Worm (Caenorhabditis elegans): ENCODE data around the gene hlh-27.

- no peak for TF ChIP-seq nhr-237 (tag; optimal IDR thresholded peaks at IDR 0.05)
- no peak for TF ChIP-seq ama-1 (optimal IDR thresholded peaks at IDR 0.05)
- no peak for TF ChIP-seq ZK546.5 (tag; optimal IDR thresholded peaks at IDR 0.05)
- TF ChIP-seq snpc-4 (tag; optimal IDR thresholded peaks at IDR 0.05), result no peak
- TF ChIP-seq R02D3.7 (tag; optimal IDR thresholded peaks at IDR 0.05), result no peak
- no peak for TF ChIP-seq unc-39 (tag; optimal IDR thresholded peaks at IDR 0.05)
- TF ChIP-seq ztf-11 (tag; optimal IDR thresholded peaks at IDR 0.05), result no peak
- no peak for TF ChIP-seq C34F6.9 (tag; optimal IDR thresholded peaks at IDR 0.05)
- TF ChIP-seq lin-13 (GFP tag; optimal IDR thresholded peaks at IDR 0.05), result no peak
- no peak for TF ChIP-seq blmp-1 (tag; optimal IDR thresholded peaks at IDR 0.05; ENCODE audit: insufficient read depth)
- TF ChIP-seq aly-2 (tag; optimal IDR thresholded peaks at IDR 0.05), result no peak
Observed at ce11 chrII:5551517-5551916, 11.5 kb upstream of the hlh-27 start, which contains the start of gene C17C3.5.

All from whole organism, L2 larva.